Fruit fly (Drosophila melanogaster): Measurements from ENCODE around the gene CG43694.

CG43694 gene

dm6 chr3R:23383723-23384122 is 42.1 kb downstream of the CG43694 start:
- TF ChIP-seq CG6792 (GFP tag; optimal IDR thresholded peaks at IDR 0.05): no peak
- no peak for TF ChIP-seq fd59A (GFP tag; optimal IDR thresholded peaks at IDR 0.05)
- no peak for TF ChIP-seq Sox15 (GFP tag; optimal IDR thresholded peaks at IDR 0.05)
- TF ChIP-seq CG32006 (GFP tag; optimal IDR thresholded peaks at IDR 0.05): no peak
- TF ChIP-seq CG10669 (GFP tag; optimal IDR thresholded peaks at IDR 0.05): no peak
- no peak for TF ChIP-seq CG6163 (GFP tag; IDR thresholded peaks at IDR 0.05)
- no peak for TF ChIP-seq Smox (GFP tag; optimal IDR thresholded peaks at IDR 0.05)
- TF ChIP-seq pdm3 (GFP tag; optimal IDR thresholded peaks at IDR 0.05): no peak
- no peak for TF ChIP-seq achi (GFP tag; optimal IDR thresholded peaks at IDR 0.05)
- TF ChIP-seq CG16779 (tag; optimal IDR thresholded peaks at IDR 0.05): no peak

DNA sequence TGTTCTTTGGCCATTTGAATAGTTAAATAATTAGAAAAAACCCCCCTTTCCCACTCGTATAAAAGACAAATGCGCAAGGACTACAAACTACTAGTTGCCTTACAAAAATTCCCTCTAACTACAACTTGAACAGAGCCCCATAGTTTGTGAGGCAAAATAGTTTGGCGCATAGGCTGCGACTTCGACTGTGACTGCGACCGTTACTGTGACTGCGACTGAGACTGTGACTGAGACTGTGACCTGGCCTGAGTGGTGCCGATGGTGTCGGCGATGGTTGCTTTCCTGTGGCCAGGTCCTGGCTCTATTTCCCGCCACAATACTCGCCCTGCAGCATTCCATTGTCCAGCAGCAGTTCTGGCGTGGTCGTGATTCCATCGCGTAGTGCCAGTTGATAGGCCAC is 48.5 kb downstream of the CG43694 start:
- TF ChIP-seq vri (GFP tag; optimal IDR thresholded peaks at IDR 0.05): no peak
- no peak for TF ChIP-seq acj6 (GFP tag; optimal IDR thresholded peaks at IDR 0.05)
- no peak for TF ChIP-seq CG6854 (GFP tag; optimal IDR thresholded peaks at IDR 0.05)
- no peak for TF ChIP-seq CG8119 (GFP tag; IDR thresholded peaks at IDR 0.05)
- TF ChIP-seq CG10631 (GFP tag; optimal IDR thresholded peaks at IDR 0.05): no peak
- TF ChIP-seq Hr4 (GFP tag; optimal IDR thresholded peaks at IDR 0.05): no peak
- TF ChIP-seq Lpt (GFP tag; optimal IDR thresholded peaks at IDR 0.05): no peak
- no peak for TF ChIP-seq Sox102F (GFP tag; optimal IDR thresholded peaks at IDR 0.05)
- no peak for TF ChIP-seq net (GFP tag; optimal IDR thresholded peaks at IDR 0.05)

Data from whole organism, prepupa.